Worm (Caenorhabditis elegans): ENCODE measurements around the gene taf-7.1.

The taf-7.1 gene

ce11 chrX:11804057-11804456 is 33.2 kb downstream of the taf-7.1 start, which contains the start of gene C34E11.4:
TSS of gene C34E11.4 (plus strand) at chrX:11804210.
- TF ChIP-seq C16A3.4 (tag; optimal IDR thresholded peaks at IDR 0.05) (no peak), efl-1 (optimal IDR thresholded peaks at IDR 0.05) (no peak), efl-1 (GFP tag; optimal IDR thresholded peaks at IDR 0.05 in 1 of 2) (peak in 1 of 2 experiments; percentile 54)

ce11 chrX:11798057-11798555 is 39.2 kb downstream of the taf-7.1 start, which contains the start of gene rsd-3:
TSS of gene rsd-3 (plus strand) at chrX:11798505.
- TF ChIP-seq mdl-1 (tag; optimal IDR thresholded peaks at IDR 0.05) (peak in 1 of 2 experiments; percentile 54), alr-1 (tag; optimal IDR thresholded peaks at IDR 0.05; ENCODE audit: borderline replicate concordance) (no peak), tbx-2 (tag; optimal IDR thresholded peaks at IDR 0.05) (peak; percentile 51), C34B4.2 (tag; optimal IDR thresholded peaks at IDR 0.05) (no peak), F16B12.6 (tag; optimal IDR thresholded peaks at IDR 0.05) (no peak), nhr-28 (tag; optimal IDR thresholded peaks at IDR 0.05) (no peak), Y116A8C.19 (tag; optimal IDR thresholded peaks at IDR 0.05; ENCODE audit: borderline replicate concordance) (no peak), egl-27 (tag; optimal IDR thresholded peaks at IDR 0.05) (no peak), nhr-12 (tag; optimal IDR thresholded peaks at IDR 0.05) (no peak), lir-3 (tag; optimal IDR thresholded peaks at IDR 0.05; ENCODE audit: poor library complexity) (no peak), hlh-17 (GFP tag; optimal IDR thresholded peaks at IDR 0.05; ENCODE audit: borderline replicate concordance) (no peak), xbp-1 (tag; optimal IDR thresholded peaks at IDR 0.05) (peak; percentile 41), ama-1 (optimal IDR thresholded peaks at IDR 0.05) (no peak), hpl-2 (GFP tag; optimal IDR thresholded peaks at IDR 0.05) (no peak), zag-1 (tag; optimal IDR thresholded peaks at IDR 0.05) (no peak), nhr-77 (tag; optimal IDR thresholded peaks at IDR 0.05) (peak; percentile 13), rnt-1 (tag; optimal IDR thresholded peaks at IDR 0.05) (no peak), unc-130 (tag; optimal IDR thresholded peaks at IDR 0.05) (no peak), pqm-1 (tag; optimal IDR thresholded peaks at IDR 0.05) (no peak), ztf-4 (tag; optimal IDR thresholded peaks at IDR 0.05) (no peak), mab-9 (GFP tag; IDR thresholded peaks at IDR 0.05) (no peak), vab-15 (tag; optimal IDR thresholded peaks at IDR 0.05) (no peak), dpl-1 (GFP tag; optimal IDR thresholded peaks at IDR 0.05) (peak in 2 of 3 experiments; percentile 4 to 6), unc-62 (GFP tag; optimal IDR thresholded peaks at IDR 0.05) (no peak), nhr-237 (tag; optimal IDR thresholded peaks at IDR 0.05) (no peak), egl-13 (tag; optimal IDR thresholded peaks at IDR 0.05) (peak; percentile 26), dsc-1 (tag; optimal IDR thresholded peaks at IDR 0.05) (peak; percentile 40), elt-3 (tag; optimal IDR thresholded peaks at IDR 0.05) (peak in 1 of 6 experiments; percentile 69), fkh-8 (tag; optimal IDR thresholded peaks at IDR 0.05) (peak; percentile 4), nhr-85 (tag) (peak; percentile 69), tlp-1 (tag; optimal IDR thresholded peaks at IDR 0.05) (no peak), efl-3 (GFP tag; optimal IDR thresholded peaks at IDR 0.05) (no peak), nhr-11 (tag; optimal IDR thresholded peaks at IDR 0.05) (no peak), nhr-90 (tag; optimal IDR thresholded peaks at IDR 0.05; ENCODE audit: poor library complexity) (peak; percentile 60), sup-37 (GFP tag; optimal IDR thresholded peaks at IDR 0.05) (no peak), fkh-10 (GFP tag; optimal IDR thresholded peaks at IDR 0.05) (no peak), nhr-20 (tag; optimal IDR thresholded peaks at IDR 0.05) (peak; percentile 74), skn-1 (tag; optimal IDR thresholded peaks at IDR 0.05) (peak; percentile 65), lin-39 (tag; optimal IDR thresholded peaks at IDR 0.05) (no peak), nhr-47 (tag; optimal IDR thresholded peaks at IDR 0.05) (peak; percentile 45), efl-1 (optimal IDR thresholded peaks at IDR 0.05) (no peak), efl-1 (GFP tag; optimal IDR thresholded peaks at IDR 0.05 in 1 of 2) (peak in 1 of 2 experiments; percentile 11), pax-3 (tag; optimal IDR thresholded peaks at IDR 0.05) (no peak), ztf-11 (tag; optimal IDR thresholded peaks at IDR 0.05) (no peak), sox-4 (tag; optimal IDR thresholded peaks at IDR 0.05) (no peak), aha-1 (tag; optimal IDR thresholded peaks at IDR 0.05) (no peak), unc-86 (tag; optimal IDR thresholded peaks at IDR 0.05) (peak; percentile 27), snu-23 (GFP tag; optimal IDR thresholded peaks at IDR 0.05) (peak; percentile 74), unc-98 (GFP tag; IDR thresholded peaks at IDR 0.05) (no peak), blmp-1 (tag; optimal IDR thresholded peaks at IDR 0.05) (peak; percentile 70)

All from whole organism, L1 larva.